Worm (Caenorhabditis elegans): ENCODE results near the gene tasp-1.
"Not testable (repeated sequence)": the region's sequence is repeated elsewhere in the genome, so short reads cannot be mapped to it uniquely, and the experiment has no call there.

Gene tasp-1

ce11 chrIII:10802032-10802431 is 42.9 kb downstream of the tasp-1 start, which contains the start of gene K11D9.3:
TSS of gene K11D9.3 (minus strand) at chrIII:10802212.
- TF ChIP-seq ets-5 (GFP tag; IDR thresholded peaks at IDR 0.05) (no peak), rnt-1 (tag; optimal IDR thresholded peaks at IDR 0.05) (peak; percentile 39), C04F5.9 (tag; optimal IDR thresholded peaks at IDR 0.05) (no peak), pag-3 (tag; optimal IDR thresholded peaks at IDR 0.05; ENCODE audit: borderline replicate concordance, insufficient read depth) (peak; percentile 59), Y116A8C.19 (tag; optimal IDR thresholded peaks at IDR 0.05; ENCODE audit: borderline replicate concordance) (no peak), nhr-71 (tag; optimal IDR thresholded peaks at IDR 0.05) (peak; percentile 37), lsy-2 (tag; optimal IDR thresholded peaks at IDR 0.05) (peak in 1 of 2 experiments; percentile 10), nhr-84 (tag; optimal IDR thresholded peaks at IDR 0.05) (no peak), snpc-4 (tag; optimal IDR thresholded peaks at IDR 0.05) (no peak)

ce11 chrIII:10805172-10805571 is 46.1 kb downstream of the tasp-1 start:
- TF ChIP-seq grh-1 (GFP tag; IDR thresholded peaks at IDR 0.05) (no peak), hlh-4 (tag; optimal IDR thresholded peaks at IDR 0.05) (no peak), lin-39 (tag; optimal IDR thresholded peaks at IDR 0.05) (no peak), ceh-8 (GFP tag; optimal IDR thresholded peaks at IDR 0.05) (no peak), alr-1 (tag; optimal IDR thresholded peaks at IDR 0.05; ENCODE audit: borderline replicate concordance) (no peak), sox-4 (tag; optimal IDR thresholded peaks at IDR 0.05) (no peak), unc-98 (GFP tag; IDR thresholded peaks at IDR 0.05) (no peak)

ce11 chrIII:10805625-10806024 is 46.5 kb downstream of the tasp-1 start, which contains the start of gene klp-7:
TSS of gene klp-7 (plus strand) at chrIII:10805925.
- TF ChIP-seq hlh-4 (tag; optimal IDR thresholded peaks at IDR 0.05); grh-1 (GFP tag; IDR thresholded peaks at IDR 0.05); sptf-1 (tag; optimal IDR thresholded peaks at IDR 0.05): not testable (repeated sequence)

ce11 chrIII:10806821-10807220 is 47.7 kb downstream of the tasp-1 start:
- TF ChIP-seq ceh-82 (tag; optimal IDR thresholded peaks at IDR 0.05) = peak in 1 of 3 experiments; percentile 16
- 0 out of 2 replicates have a peak, but pooled peaks have one; percentile 5 for TF ChIP-seq grh-1 (GFP tag; IDR thresholded peaks at IDR 0.05)
- peak; percentile 65 for TF ChIP-seq lin-14 (GFP tag; optimal IDR thresholded peaks at IDR 0.05)
- TF ChIP-seq zip-4 (GFP tag; optimal IDR thresholded peaks at IDR 0.05) = peak; percentile 26
- no peak for TF ChIP-seq jun-1 (tag; optimal IDR thresholded peaks at IDR 0.05)
- peak; percentile 48 for TF ChIP-seq fkh-8 (tag; optimal IDR thresholded peaks at IDR 0.05)
- TF ChIP-seq ceh-90 (tag; optimal IDR thresholded peaks at IDR 0.05) = no peak

- no peak for TF ChIP-seq C04F5.9 (tag; optimal IDR thresholded peaks at IDR 0.05)
- TF ChIP-seq ztf-4 (tag; optimal IDR thresholded peaks at IDR 0.05) = no peak
- TF ChIP-seq fkh-8 (tag; optimal IDR thresholded peaks at IDR 0.05) = no peak
- no peak for TF ChIP-seq unc-98 (GFP tag; IDR thresholded peaks at IDR 0.05)
- no peak for TF ChIP-seq sup-37 (GFP tag; optimal IDR thresholded peaks at IDR 0.05)
- TF ChIP-seq unc-86 (tag; optimal IDR thresholded peaks at IDR 0.05) = no peak
Observed at ce11 chrIII:10807236-10807635, 48.1 kb downstream of the tasp-1 start.

- TF ChIP-seq lsy-2 (tag; optimal IDR thresholded peaks at IDR 0.05) (peak; percentile 2 to 34), tbx-2 (tag; optimal IDR thresholded peaks at IDR 0.05) (peak; percentile 11), aha-1 (tag; optimal IDR thresholded peaks at IDR 0.05) (no peak), sptf-1 (tag; optimal IDR thresholded peaks at IDR 0.05) (no peak), ceh-82 (tag; optimal IDR thresholded peaks at IDR 0.05) (peak in 1 of 3 experiments; percentile 67), ztf-4 (tag; optimal IDR thresholded peaks at IDR 0.05) (no peak), nhr-20 (tag; optimal IDR thresholded peaks at IDR 0.05) (no peak), lir-3 (tag; optimal IDR thresholded peaks at IDR 0.05; ENCODE audit: poor library complexity) (no peak), hpl-2 (GFP tag; optimal IDR thresholded peaks at IDR 0.05) (no peak), pax-3 (tag; optimal IDR thresholded peaks at IDR 0.05) (no peak), nhr-47 (tag; optimal IDR thresholded peaks at IDR 0.05) (peak; percentile 3), xbp-1 (tag; optimal IDR thresholded peaks at IDR 0.05) (peak; percentile 6), mep-1 (tag; optimal IDR thresholded peaks at IDR 0.05) (no peak), lin-35 (GFP tag; optimal IDR thresholded peaks at IDR 0.05) (peak; percentile 45 to 55), elt-2 (tag; optimal IDR thresholded peaks at IDR 0.05) (no peak), dsc-1 (tag; optimal IDR thresholded peaks at IDR 0.05) (no peak), fkh-8 (tag; optimal IDR thresholded peaks at IDR 0.05) (no peak), nhr-76 (tag; optimal IDR thresholded peaks at IDR 0.05) (no peak), swsn-7 (tag; optimal IDR thresholded peaks at IDR 0.05) (no peak), egl-13 (tag; optimal IDR thresholded peaks at IDR 0.05) (no peak), C16A3.4 (tag; optimal IDR thresholded peaks at IDR 0.05) (no peak)
Observed at ce11 chrIII:10807956-10808355, 48.8 kb downstream of the tasp-1 start.
